Fruit fly (Drosophila melanogaster): ENCODE data around the gene CG14260.

CG14260 gene

DNA sequence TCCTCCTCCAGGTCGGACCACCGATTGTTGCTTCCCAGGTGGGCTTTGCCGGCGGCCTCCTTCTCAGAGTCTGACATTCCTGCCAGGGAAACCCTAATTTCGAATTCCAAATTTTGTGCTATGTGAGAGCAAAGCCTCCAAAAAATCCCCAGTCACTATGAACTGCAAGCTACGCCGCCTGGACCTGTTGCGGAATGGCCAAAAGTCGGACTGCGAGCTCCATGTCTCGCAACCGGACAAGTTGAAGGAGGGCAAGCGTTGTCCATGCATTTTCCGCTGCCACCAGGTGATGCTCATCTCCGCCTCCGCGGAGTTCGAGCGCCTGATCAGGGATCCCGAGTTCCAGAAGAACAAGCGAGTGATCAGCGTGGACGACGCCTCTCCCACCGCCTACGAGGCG lies at the start of gene CG14260, which contains the start of gene CG14262:
Gene CG14260 (plus strand): TSS at position 128 of the 400 bp plus-strand sequence.
Gene CG14262 (minus strand): TSS at position 101 of the 400 bp plus-strand sequence.
- no peak for TF ChIP-seq wek (GFP tag; optimal IDR thresholded peaks at IDR 0.05)
- no peak for TF ChIP-seq amos (GFP tag; IDR thresholded peaks at IDR 0.05; ENCODE audit: partially characterized antibody)
- no peak for TF ChIP-seq Dp (GFP tag; optimal IDR thresholded peaks at IDR 0.05)
- TF ChIP-seq D (optimal IDR thresholded peaks at IDR 0.05) = no peak
- TF ChIP-seq D (GFP tag; optimal IDR thresholded peaks at IDR 0.05) = no peak
- no peak for TF ChIP-seq ro (GFP tag; IDR thresholded peaks at IDR 0.05)
- TF ChIP-seq CG8924 (tag; optimal IDR thresholded peaks at IDR 0.05) = no peak
- TF ChIP-seq CG11247 (GFP tag; IDR thresholded peaks at IDR 0.05) = no peak
- TF ChIP-seq CG4707 (GFP tag; optimal IDR thresholded peaks at IDR 0.05) = no peak
- TF ChIP-seq pb (GFP tag; optimal IDR thresholded peaks at IDR 0.05) = no peak
- no peak for TF ChIP-seq CG6254 (GFP tag; optimal IDR thresholded peaks at IDR 0.05)
- TF ChIP-seq prd (optimal IDR thresholded peaks at IDR 0.05) = no peak
- TF ChIP-seq prd (GFP tag; IDR thresholded peaks at IDR 0.05) = no peak
- no peak for TF ChIP-seq pnt (GFP tag; optimal IDR thresholded peaks at IDR 0.05)
- TF ChIP-seq pho (GFP tag; optimal IDR thresholded peaks at IDR 0.05) = no peak
- TF ChIP-seq dati (GFP tag; IDR thresholded peaks at IDR 0.05) = no peak
- TF ChIP-seq CG30020 (tag; optimal IDR thresholded peaks at IDR 0.05) = no peak

- TF ChIP-seq dm (GFP tag; optimal IDR thresholded peaks at IDR 0.05) (no peak), CG2678 (tag; optimal IDR thresholded peaks at IDR 0.05) (peak; percentile 17), CG10462 (GFP tag; optimal IDR thresholded peaks at IDR 0.05) (no peak), Sin3A (optimal IDR thresholded peaks at IDR 0.05) (no peak), bigmax (GFP tag; optimal IDR thresholded peaks at IDR 0.05) (no peak), Nf-YA (GFP tag; IDR thresholded peaks at IDR 0.05) (no peak), CG6689 (GFP tag; IDR thresholded peaks at IDR 0.05) (0 out of 2 replicates have a peak, but pooled peaks have one; percentile 7), mirr (GFP tag; optimal IDR thresholded peaks at IDR 0.05) (no peak), fu2 (GFP tag; optimal IDR thresholded peaks at IDR 0.05) (no peak), zfh2 (GFP tag; optimal IDR thresholded peaks at IDR 0.05) (no peak), CHES-1-like (GFP tag; optimal IDR thresholded peaks at IDR 0.05) (no peak), gsb (GFP tag; IDR thresholded peaks at IDR 0.05) (no peak), Trl (optimal IDR thresholded peaks at IDR 0.05) (no peak), Trl (GFP tag; optimal IDR thresholded peaks at IDR 0.05) (no peak), tio (GFP tag; optimal IDR thresholded peaks at IDR 0.05) (no peak), Hsf (GFP tag; optimal IDR thresholded peaks at IDR 0.05) (no peak), Ada2b (GFP tag; IDR thresholded peaks at IDR 0.05) (no peak), psq (GFP tag; optimal IDR thresholded peaks at IDR 0.05) (no peak), bsh (GFP tag; optimal IDR thresholded peaks at IDR 0.05) (peak; percentile 45 to 54), CkIIα-i1 (GFP tag; IDR thresholded peaks at IDR 0.05) (no peak), btn (GFP tag; optimal IDR thresholded peaks at IDR 0.05) (no peak), ase (GFP tag; IDR thresholded peaks at IDR 0.05) (no peak), D19A (tag; optimal IDR thresholded peaks at IDR 0.05) (peak; percentile 21), CG6765 (GFP tag; optimal IDR thresholded peaks at IDR 0.05) (no peak), CG30020 (tag; optimal IDR thresholded peaks at IDR 0.05) (no peak), Hmr (GFP tag; optimal IDR thresholded peaks at IDR 0.05) (no peak), grau (tag; optimal IDR thresholded peaks at IDR 0.05) (no peak), ap (GFP tag; IDR thresholded peaks at IDR 0.05) (no peak), CG10979 (tag; optimal IDR thresholded peaks at IDR 0.05) (peak; percentile 55), toy (GFP tag; IDR thresholded peaks at IDR 0.05) (no peak), CG7963 (GFP tag; IDR thresholded peaks at IDR 0.05; ENCODE audit: partially characterized antibody) (no peak), CG11247 (GFP tag; IDR thresholded peaks at IDR 0.05) (no peak), CG6654 (GFP tag; optimal IDR thresholded peaks at IDR 0.05) (no peak), MTF-1 (GFP tag; optimal IDR thresholded peaks at IDR 0.05; ENCODE audit: borderline replicate concordance) (no peak), gcm2 (GFP tag; optimal IDR thresholded peaks at IDR 0.05) (no peak), CG33213 (GFP tag; optimal IDR thresholded peaks at IDR 0.05) (no peak), CG17829 (tag; optimal IDR thresholded peaks at IDR 0.05) (no peak)
Measured at dm6 chr3R:27217465-27218059, 47.7 kb upstream of the CG14260 start.
